Worm (Caenorhabditis elegans) whole organism, young adult: ENCODE measurements around the gene nrfl-1.

Experiments
- B0035.1 ChIP-seq: sonication (generic microtip); optimal IDR thresholded peaks from 2 replicates; lab custom pipeline; 2016; ENCODE audit warnings: missing genetic modification characterization, mild to moderate bottlenecking, missing compliant biosample characterization, missing genotype, missing genetic modification reagents
- B0336.3 ChIP-seq: fragments of 200-800 bp; sonication (Bioruptor generic); IDR thresholded peaks from 2 replicates; pipeline ENCODE4 v1.3.6; 2022; ENCODE audit warnings: missing genetic modification characterization, missing compliant biosample characterization
- D2030.7 ChIP-seq: fragments of 200-800 bp; sonication (Bioruptor generic); IDR thresholded peaks from 2 replicates; pipeline ENCODE4 v1.3.6; 2022; ENCODE audit warnings: missing genetic modification reagents, missing genetic modification characterization, missing compliant biosample characterization
- F39B2.1 ChIP-seq: fragments of 200-800 bp; sonication (Bioruptor generic); IDR thresholded peaks from 2 replicates; pipeline ENCODE4 v1.3.6; 2022; ENCODE audit warnings: missing genetic modification reagents, missing genetic modification characterization, missing compliant biosample characterization
- F49E8.2 ChIP-seq: sonication (generic microtip); optimal IDR thresholded peaks from 3 replicates; lab custom pipeline; 2017; ENCODE audit warnings: missing genetic modification characterization, mild to moderate bottlenecking, missing compliant biosample characterization, antibody characterized with exemption, moderate library complexity; ENCODE audit not compliant: insufficient read depth
- F55B11.4 ChIP-seq: sonication (generic microtip); optimal IDR thresholded peaks from 2 replicates; lab custom pipeline; 2016; ENCODE audit warnings: missing compliant biosample characterization, missing genetic modification characterization, borderline replicate concordance; ENCODE audit not compliant: insufficient read depth
- K11D2.4 ChIP-seq: fragments of 200-800 bp; sonication (Bioruptor generic); IDR thresholded peaks from 2 replicates; pipeline ENCODE4 v1.3.6; 2022; ENCODE audit warnings: missing genetic modification reagents, missing genetic modification characterization, missing compliant biosample characterization
- Y56A3A.18 ChIP-seq: fragments of 200-800 bp; sonication (Bioruptor generic); IDR thresholded peaks from 2 replicates; pipeline ENCODE4 v1.3.6; 2022; ENCODE audit warnings: missing genetic modification reagents, missing genetic modification characterization, missing compliant biosample characterization
- aptf-3 ChIP-seq: fragments of 200-800 bp; sonication (Bioruptor generic); IDR thresholded peaks from 2 replicates; pipeline ENCODE4 v1.3.6; 2022; ENCODE audit warnings: missing genetic modification characterization, missing compliant biosample characterization
- atf-7 ChIP-seq: sonication (generic microtip); optimal IDR thresholded peaks from 2 replicates; lab custom pipeline; 2017; ENCODE audit warnings: mild to moderate bottlenecking, missing genetic modification characterization, missing compliant biosample characterization
- attf-5 ChIP-seq: fragments of 200-800 bp; sonication (Bioruptor generic); optimal IDR thresholded peaks from 2 replicates; lab custom pipeline; 2018; ENCODE audit warnings: mild to moderate bottlenecking, missing genetic modification characterization, missing compliant biosample characterization
- attf-6 ChIP-seq: fragments of 200-800 bp; sonication (Bioruptor generic); IDR thresholded peaks from 2 replicates; pipeline ENCODE4 v1.3.6; 2022; ENCODE audit warnings: missing genetic modification reagents, missing genetic modification characterization, missing compliant biosample characterization
- cebp-1 ChIP-seq, 2 experiments: fragments of 200-800 bp in 1 of 2; sonication (Bioruptor generic) in 1 of 2; sonication (generic microtip) in 1 of 2; IDR thresholded peaks in 1 of 2; optimal IDR thresholded peaks in 1 of 2; 2 replicates each; pipeline versions ENCODE4 v1.3.6 to Lab custom; 2017 to 2022; ENCODE audit warnings: missing compliant biosample characterization in 2 of 2, missing genetic modification characterization in 2 of 2, mild to moderate bottlenecking in 1 of 2, missing genetic modification reagents in 1 of 2, moderate library complexity in 1 of 2
- ceh-27 ChIP-seq: fragments of 200-800 bp; sonication (Bioruptor generic); optimal IDR thresholded peaks from 2 replicates; lab custom pipeline; 2018; ENCODE audit warnings: mild to moderate bottlenecking, missing genetic modification characterization, moderate library complexity, missing compliant biosample characterization
- chd-7 ChIP-seq: sonication (generic microtip); optimal IDR thresholded peaks from 2 replicates; lab custom pipeline; 2016; ENCODE audit warnings: mild to moderate bottlenecking, missing genetic modification characterization, moderate library complexity, missing compliant biosample characterization
- efl-1 ChIP-seq: fragments of 150-350 bp; optimal IDR thresholded peaks from 2 replicates; lab custom pipeline; 2014; ENCODE audit warnings: missing biosample characterization, missing genetic modification reagents, missing genetic modification characterization
- egl-18 ChIP-seq: fragments of 200-800 bp; sonication (Bioruptor generic); IDR thresholded peaks from 2 replicates; pipeline ENCODE4 v1.3.6; 2022; ENCODE audit warnings: missing genetic modification reagents, missing genetic modification characterization, missing compliant biosample characterization
- gei-17 ChIP-seq: fragments of 200-800 bp; sonication (Bioruptor generic); optimal IDR thresholded peaks from 2 replicates; lab custom pipeline; 2018; ENCODE audit warnings: mild to moderate bottlenecking, missing genetic modification characterization, missing compliant biosample characterization
- hmg-1.2 ChIP-seq: fragments of 200-800 bp; sonication (Bioruptor generic); IDR thresholded peaks from 2 replicates; pipeline ENCODE4 v1.3.6; 2022; ENCODE audit warnings: missing genetic modification reagents, missing genetic modification characterization, missing compliant biosample characterization
- lag-1 ChIP-seq: fragments of 200-800 bp; sonication (Bioruptor generic); IDR thresholded peaks from 2 replicates; pipeline ENCODE4 v1.3.6; 2022; ENCODE audit warnings: missing genetic modification reagents, missing genetic modification characterization, missing compliant biosample characterization
- let-526 ChIP-seq: fragments of 200-800 bp; sonication (Bioruptor generic); IDR thresholded peaks from 2 replicates; pipeline ENCODE4 v1.3.6; 2022; ENCODE audit warnings: missing genetic modification reagents, missing genetic modification characterization, missing compliant biosample characterization
- lir-1 ChIP-seq: fragments of 200-800 bp; sonication (Bioruptor generic); conservative IDR thresholded peaks from 2 replicates; pipeline ENCODE4 v1.3.6; 2022; ENCODE audit warnings: missing genetic modification reagents, missing genetic modification characterization, missing compliant biosample characterization
- lsl-1 ChIP-seq: fragments of 200-800 bp; sonication (Bioruptor generic); optimal IDR thresholded peaks from 2 replicates; lab custom pipeline; 2018; ENCODE audit warnings: mild to moderate bottlenecking, missing genetic modification characterization, moderate library complexity, missing compliant biosample characterization
- madf-10 ChIP-seq: sonication (generic microtip); optimal IDR thresholded peaks from 2 replicates; lab custom pipeline; 2016; ENCODE audit warnings: mild to moderate bottlenecking, missing genetic modification characterization, missing compliant biosample characterization
- madf-6 ChIP-seq: fragments of 200-800 bp; sonication (Bioruptor generic); IDR thresholded peaks from 2 replicates; pipeline ENCODE4 v1.3.6; 2022; ENCODE audit warnings: missing genetic modification reagents, missing genetic modification characterization, missing compliant biosample characterization
- nfyb-1 ChIP-seq: fragments of 200-800 bp; sonication (Bioruptor generic); IDR thresholded peaks from 2 replicates; pipeline ENCODE4 v1.3.6; 2022; ENCODE audit warnings: missing genetic modification reagents, missing genetic modification characterization, missing compliant biosample characterization
- nhr-27 ChIP-seq: fragments of 200-800 bp; sonication (Bioruptor generic); optimal IDR thresholded peaks from 2 replicates; lab custom pipeline; 2018; ENCODE audit warnings: mild to moderate bottlenecking, missing genetic modification characterization, moderate library complexity, missing compliant biosample characterization
- nhr-90 ChIP-seq: sonication (generic microtip); optimal IDR thresholded peaks from 2 replicates; lab custom pipeline; 2016; ENCODE audit warnings: missing genotype, mild to moderate bottlenecking, missing genetic modification characterization, missing compliant biosample characterization
- pbrm-1 ChIP-seq: fragments of 200-800 bp; sonication (Bioruptor generic); IDR thresholded peaks from 2 replicates; pipeline ENCODE4 v1.3.6; 2022; ENCODE audit warnings: missing genetic modification reagents, missing genetic modification characterization, missing compliant biosample characterization
- snpc-1.1 ChIP-seq: sonication (generic microtip); optimal IDR thresholded peaks from 2 replicates; lab custom pipeline; 2017; ENCODE audit warnings: missing genetic modification characterization, mild to moderate bottlenecking, missing compliant biosample characterization, antibody characterized with exemption, moderate library complexity, missing genotype, missing genetic modification reagents; ENCODE audit not compliant: insufficient read depth
- snpc-1.3 ChIP-seq: sonication (generic microtip); optimal IDR thresholded peaks from 2 replicates; lab custom pipeline; 2017; ENCODE audit warnings: missing genetic modification characterization, mild to moderate bottlenecking, missing compliant biosample characterization, antibody characterized with exemption, moderate library complexity, missing genotype, missing genetic modification reagents; ENCODE audit not compliant: insufficient read depth
- snpc-3.4 ChIP-seq: sonication (generic microtip); optimal IDR thresholded peaks from 2 replicates; lab custom pipeline; 2017; ENCODE audit warnings: missing genetic modification characterization, mild to moderate bottlenecking, missing compliant biosample characterization, antibody characterized with exemption, moderate library complexity, missing genotype, missing genetic modification reagents
- snpc-4 ChIP-seq, 5 experiments: fragments of 150-350 bp in 1 of 5; sonication (generic microtip) in 4 of 5; optimal IDR thresholded peaks; 2 replicates each; lab custom pipeline; 2014 to 2018; ENCODE audit warnings: missing genetic modification characterization in 5 of 5, missing biosample characterization in 3 of 5, antibody characterized with exemption in 2 of 5, mild to moderate bottlenecking in 2 of 5, missing compliant biosample characterization in 2 of 5, missing genotype in 2 of 5, moderate library complexity in 2 of 5, missing genetic modification reagents in 1 of 5
- sptf-2 ChIP-seq: fragments of 200-800 bp; sonication (Bioruptor generic); optimal IDR thresholded peaks from 2 replicates; lab custom pipeline; 2018; ENCODE audit warnings: mild to moderate bottlenecking, missing genetic modification characterization, missing compliant biosample characterization
- tbp1 ChIP-seq: fragments of 200-800 bp; sonication (Bioruptor generic); optimal IDR thresholded peaks from 2 replicates; lab custom pipeline; 2018; ENCODE audit warnings: mild to moderate bottlenecking, missing genetic modification characterization, missing compliant biosample characterization

The nrfl-1 gene

ce11 chrIV:9130605-9131004 lies 11.7 kb downstream of the nrfl-1 start (continued):
- TF ChIP-seq tbp1 (GFP tag; lab: Kevin White, UChicago) (peak; percentile 72), Y56A3A.18 (GFP tag; lab: Robert Waterston, UW) (no peak), let-526 (GFP tag; lab: Robert Waterston, UW) (no peak), hmg-1.2 (GFP tag; lab: Robert Waterston, UW) (peak; percentile 52; the same call in 1 of the 2 replicates), pbrm-1 (GFP tag; lab: Robert Waterston, UW) (peak; percentile 61; the same call in 1 of the 2 replicates), lir-1 (GFP tag; lab: Robert Waterston, UW) (no peak)
- TF ChIP-seq, all 124 proteins: peak for 14

- no peak for TF ChIP-seq gei-17 (GFP tag; lab: Kevin White, UChicago)
- no peak for TF ChIP-seq efl-1
- no peak for TF ChIP-seq B0336.3 (GFP tag; lab: Robert Waterston, UW)
- TF ChIP-seq lag-1 (GFP tag; lab: Robert Waterston, UW): no peak
- no peak for TF ChIP-seq aptf-3
- TF ChIP-seq atf-7 (tag; lab: Kevin White, UChicago): no peak
- TF ChIP-seq, all 124 proteins: peak for 0
These were observed 16.5 kb downstream of the nrfl-1 start, which contains the start of gene delm-1 for ce11 chrIV:9135377-9135776. Gene delm-1, minus strand, starts transcription at chrIV:9135477.

ce11 chrIV:9140172-9140805 lies 21.4 kb downstream of the nrfl-1 start:
- peak; percentile 34 for TF ChIP-seq snpc-1.3 (tag; lab: Kevin White, UChicago)
- no peak for TF ChIP-seq B0035.1 (tag; lab: Kevin White, UChicago)
- no peak for TF ChIP-seq K11D2.4 (GFP tag; lab: Robert Waterston, UW)
- TF ChIP-seq snpc-1.1: peak; percentile 92
- TF ChIP-seq hmg-1.2 (GFP tag; lab: Robert Waterston, UW): peak; percentile 56
- peak; percentile 73 for TF ChIP-seq tbp1 (GFP tag; lab: Kevin White, UChicago)
- peak; percentile 82 for TF ChIP-seq snpc-4 (GFP tag; optimal IDR thresholded peaks at IDR 0.05; lab: Kevin White, UChicago)
- TF ChIP-seq snpc-4 (tag; optimal IDR thresholded peaks at IDR 0.05; lab: Kevin White, UChicago): peak; percentile 86 to 97 (median 94)
- no peak for TF ChIP-seq nhr-90 (tag; lab: Kevin White, UChicago)
- no peak for TF ChIP-seq egl-18 (GFP tag; lab: Robert Waterston, UW)
- TF ChIP-seq F49E8.2 (tag; lab: Kevin White, UChicago): peak; percentile 8
- TF ChIP-seq D2030.7 (GFP tag; lab: Robert Waterston, UW): peak; percentile 43; the same call in 1 of the 2 replicates
- TF ChIP-seq attf-6: peak; percentile 93
- peak; percentile 78 for TF ChIP-seq snpc-3.4
- peak; percentile 67 for TF ChIP-seq madf-6 (GFP tag; lab: Robert Waterston, UW)
- TF ChIP-seq madf-10 (tag; lab: Kevin White, UChicago): no peak
- no peak for TF ChIP-seq ceh-27 (GFP tag; lab: Kevin White, UChicago)
- peak; percentile 45 for TF ChIP-seq lsl-1 (GFP tag; lab: Kevin White, UChicago)
- TF ChIP-seq, all 124 proteins: peak for 11

- TF ChIP-seq atf-7 (tag; lab: Kevin White, UChicago) (no peak), cebp-1 (GFP tag; IDR thresholded peaks at IDR 0.05; lab: Robert Waterston, UW) (no peak), cebp-1 (tag; optimal IDR thresholded peaks at IDR 0.05; lab: Kevin White, UChicago) (no peak), sptf-2 (no peak), attf-5 (GFP tag; lab: Kevin White, UChicago) (no peak), nhr-27 (tag; lab: Kevin White, UChicago) (no peak), let-526 (GFP tag; lab: Robert Waterston, UW) (no peak), lsl-1 (GFP tag; lab: Kevin White, UChicago) (no peak), efl-1 (no peak), chd-7 (tag; lab: Kevin White, UChicago) (no peak), F55B11.4 (tag; lab: Kevin White, UChicago) (no peak), nfyb-1 (GFP tag; lab: Robert Waterston, UW) (no peak), F39B2.1 (GFP tag; lab: Robert Waterston, UW) (no peak)
- TF ChIP-seq, all 124 proteins: peak for 0
These were observed 25.5 kb downstream of the nrfl-1 start, which contains the start of gene flp-1 for ce11 chrIV:9144405-9144804. Gene flp-1, plus strand, starts transcription at chrIV:9144705.
